Fruit fly (Drosophila melanogaster) whole organism, pupa: Measurements from ENCODE around the gene CG13126.

Source experiments
- CG10348 ChIP-seq: fragments of 200-800 bp; sonication (Bioruptor generic); IDR thresholded peaks from 2 replicates; pipeline ENCODE4 v1.3.6; 2022; ENCODE audit warnings: missing biosample characterization, missing genetic modification characterization
- CG12605 ChIP-seq: fragments of 200-800 bp; sonication (Bioruptor generic); IDR thresholded peaks from 2 replicates; pipeline ENCODE4 v1.3.6; 2022; ENCODE audit warnings: missing biosample characterization, missing genetic modification characterization
- CG13204 ChIP-seq: fragments of 200-800 bp; sonication (Bioruptor generic); optimal IDR thresholded peaks from 2 replicates; lab custom pipeline; 2018; ENCODE audit warnings: missing biosample characterization, mild to moderate bottlenecking, missing genetic modification characterization, moderate library complexity
- CG14655 ChIP-seq: fragments of 200-800 bp; sonication (Bioruptor generic); optimal IDR thresholded peaks from 3 replicates; lab custom pipeline; 2017; ENCODE audit warnings: mild to moderate bottlenecking, missing biosample characterization, missing genetic modification reagents, missing genetic modification characterization
- CG15710 ChIP-seq: fragments of 200-800 bp; sonication (Bioruptor generic); optimal IDR thresholded peaks from 2 replicates; lab custom pipeline; 2018; ENCODE audit warnings: missing biosample characterization, mild to moderate bottlenecking, missing genetic modification characterization, moderate library complexity
- CG17806 ChIP-seq: fragments of 200-800 bp; sonication (Bioruptor generic); optimal IDR thresholded peaks from 2 replicates; lab custom pipeline; 2018; ENCODE audit warnings: missing biosample characterization, mild to moderate bottlenecking, missing genetic modification characterization, moderate library complexity
- CG32121 ChIP-seq: fragments of 200-800 bp; sonication (Bioruptor generic); IDR thresholded peaks from 2 replicates; pipeline ENCODE4 v1.3.6; 2022; ENCODE audit warnings: missing biosample characterization, missing genetic modification characterization
- CG34367 ChIP-seq: fragments of 200-800 bp; sonication (Bioruptor generic); optimal IDR thresholded peaks from 2 replicates; lab custom pipeline; 2018; ENCODE audit warnings: missing biosample characterization, mild to moderate bottlenecking, missing genetic modification characterization
- CG4496 ChIP-seq: fragments of 200-800 bp; sonication (Bioruptor generic); IDR thresholded peaks from 3 replicates; pipeline ENCODE4 v1.3.6; 2022; ENCODE audit warnings: missing biosample characterization, missing genetic modification characterization
- CG8159 ChIP-seq: fragments of 200-800 bp; sonication (Bioruptor generic); optimal IDR thresholded peaks from 3 replicates; lab custom pipeline; 2018; ENCODE audit warnings: missing biosample characterization, mild to moderate bottlenecking, missing genetic modification characterization, moderate library complexity
- CG8301 ChIP-seq: fragments of 200-800 bp; sonication (Bioruptor generic); optimal IDR thresholded peaks from 2 replicates; lab custom pipeline; 2018; ENCODE audit warnings: missing biosample characterization, mild to moderate bottlenecking, missing genetic modification characterization
- CG9948 ChIP-seq: fragments of 200-800 bp; sonication (Bioruptor generic); optimal IDR thresholded peaks from 2 replicates; lab custom pipeline; 2018; ENCODE audit warnings: missing biosample characterization, mild to moderate bottlenecking, missing genetic modification characterization, moderate library complexity
- D1 ChIP-seq: fragments of 200-800 bp; sonication (Bioruptor generic); optimal IDR thresholded peaks from 2 replicates; lab custom pipeline; 2018; ENCODE audit warnings: missing biosample characterization, mild to moderate bottlenecking, missing genetic modification characterization, moderate library complexity
- EcR ChIP-seq: fragments of 200-800 bp; sonication (Bioruptor generic); optimal IDR thresholded peaks from 3 replicates; lab custom pipeline; 2019; ENCODE audit warnings: missing biosample characterization, missing genetic modification characterization, mild to moderate bottlenecking, moderate library complexity, missing genetic modification reagents
- Ets98B ChIP-seq: fragments of 200-800 bp; sonication (Bioruptor generic); IDR thresholded peaks from 2 replicates; pipeline ENCODE4 v1.3.6; 2022; ENCODE audit warnings: missing biosample characterization, missing genetic modification characterization
- Pif1A ChIP-seq: fragments of 200-800 bp; sonication (Bioruptor generic); optimal IDR thresholded peaks from 3 replicates; lab custom pipeline; 2016; ENCODE audit warnings: missing biosample characterization, missing genetic modification characterization
- Pif1B ChIP-seq: fragments of 200-800 bp; sonication (Bioruptor generic); optimal IDR thresholded peaks from 3 replicates; lab custom pipeline; 2016; ENCODE audit warnings: missing biosample characterization, missing genetic modification characterization
- Snoo ChIP-seq: fragments of 200-800 bp; sonication (Bioruptor generic); optimal IDR thresholded peaks from 3 replicates; lab custom pipeline; 2017; ENCODE audit warnings: missing biosample characterization, mild to moderate bottlenecking, missing genetic modification characterization, inconsistent platforms
- fd96Ca ChIP-seq: fragments of 200-800 bp; sonication (Bioruptor generic); IDR thresholded peaks from 3 replicates; pipeline ENCODE4 v1.3.6; 2022; ENCODE audit warnings: missing biosample characterization, missing genetic modification characterization
- gl ChIP-seq: fragments of 200-800 bp; sonication (Bioruptor generic); optimal IDR thresholded peaks from 2 replicates; lab custom pipeline; 2018; ENCODE audit warnings: missing biosample characterization, mild to moderate bottlenecking, missing genetic modification characterization
- rn ChIP-seq: fragments of 200-800 bp; sonication (Bioruptor generic); IDR thresholded peaks from 2 replicates; pipeline ENCODE4 v1.3.6; 2022; ENCODE audit warnings: missing biosample characterization, missing genetic modification characterization

CG13126 gene

DNA sequence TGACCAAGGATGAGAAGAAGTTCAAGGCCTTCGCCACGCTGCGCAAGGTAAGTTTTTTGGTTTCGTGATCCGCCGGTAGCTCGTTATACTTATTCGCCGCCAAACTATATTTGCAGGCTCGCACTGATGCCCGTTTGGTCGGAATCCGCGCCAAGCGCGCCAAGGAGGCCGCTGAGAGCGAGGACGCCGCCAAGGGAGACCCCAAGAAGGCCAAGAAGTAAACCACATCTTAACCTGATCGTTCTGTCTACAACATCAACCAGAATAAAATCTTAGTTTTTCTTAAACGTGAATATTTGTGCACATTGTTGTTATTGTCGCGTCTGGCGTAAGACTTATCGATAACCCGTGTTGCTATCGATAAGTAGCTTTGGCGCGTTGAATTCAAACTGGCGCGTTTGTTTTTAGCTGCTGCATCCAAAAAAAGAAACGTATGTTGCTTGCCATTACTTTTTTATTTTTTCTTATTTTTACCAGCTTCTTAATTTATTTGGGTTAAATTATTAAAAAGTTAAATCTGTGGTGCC, 14.3 kb upstream of the CG13126 start:
- TF ChIP-seq CG15710 (tag; lab: Kevin White, UChicago) (no peak), Pif1B (GFP tag; lab: Kevin White, UChicago) (no peak), D1 (tag; lab: Kevin White, UChicago) (no peak), rn (GFP tag; lab: Robert Waterston, UW) (no peak), CG34367 (tag; lab: Kevin White, UChicago) (no peak), CG9948 (tag; lab: Kevin White, UChicago) (no peak), Pif1A (no peak), EcR (GFP tag; lab: Kevin White, UChicago) (no peak), CG13204 (no peak), CG12605 (no peak), CG4496 (GFP tag; lab: Robert Waterston, UW) (no peak), CG17806 (tag; lab: Kevin White, UChicago) (no peak), Snoo (no peak), gl (tag; lab: Kevin White, UChicago) (no peak)

DNA sequence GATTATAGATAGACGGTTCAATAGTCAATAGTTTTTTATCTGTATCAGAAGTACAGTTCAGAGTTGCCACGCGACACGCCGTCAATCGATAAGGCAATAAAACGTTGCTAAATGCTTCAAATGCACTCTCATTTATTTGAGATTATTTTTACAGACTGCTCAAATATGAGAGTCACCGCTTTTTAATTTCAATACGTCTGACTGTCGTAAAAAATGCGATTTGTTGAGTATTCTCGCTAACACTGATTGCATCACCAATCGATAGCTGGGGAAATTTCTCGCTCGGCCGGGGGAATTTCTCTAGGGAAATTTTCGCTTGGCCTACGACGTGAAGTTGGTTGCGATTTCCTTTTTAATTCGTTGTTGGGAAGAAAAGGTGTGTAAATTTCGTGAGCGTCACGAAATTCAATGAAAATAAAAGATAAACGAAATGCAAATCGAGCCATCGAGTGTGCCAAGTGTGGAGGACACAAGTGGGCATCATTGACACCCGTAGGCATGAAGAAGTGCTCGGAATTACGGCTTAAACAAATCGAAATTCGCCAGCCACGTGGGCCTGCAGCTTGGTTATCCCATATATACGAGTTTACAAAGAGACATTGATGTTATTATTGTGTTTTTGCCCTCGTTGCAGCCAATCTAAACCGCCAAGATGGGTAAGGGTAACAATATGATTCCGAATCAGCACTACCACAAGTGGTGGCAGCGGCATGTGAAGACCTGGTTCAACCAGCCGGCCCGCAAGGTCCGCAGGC, 13.2 kb upstream of the CG13126 start, which contains the start of the genes Dref and RpL13:
TSS of gene Dref (minus strand) at position 247 of the 755 bp plus-strand sequence.
TSS of gene RpL13 (plus strand) at position 331 of the 755 bp plus-strand sequence.
- TF ChIP-seq CG17806 (tag; lab: Kevin White, UChicago) = peak; percentile 38
- TF ChIP-seq CG15710 (tag; lab: Kevin White, UChicago) = peak; percentile 74
- TF ChIP-seq CG12605 = peak; percentile 77
- peak; percentile 51 for TF ChIP-seq CG8301 (tag; lab: Kevin White, UChicago)
- TF ChIP-seq Snoo = peak; percentile 89
- TF ChIP-seq D1 (tag; lab: Kevin White, UChicago) = no peak
- no peak for TF ChIP-seq Pif1A
- peak; percentile 11 for TF ChIP-seq EcR (GFP tag; lab: Kevin White, UChicago)
- peak; percentile 49 for TF ChIP-seq Ets98B (GFP tag; lab: Robert Waterston, UW)
- TF ChIP-seq CG32121 = peak; percentile 35; the same call in 1 of the 2 replicates
- peak; percentile 76 for TF ChIP-seq CG34367 (tag; lab: Kevin White, UChicago)
- TF ChIP-seq CG9948 (tag; lab: Kevin White, UChicago) = peak; percentile 24
- TF ChIP-seq fd96Ca = peak; percentile 57
- TF ChIP-seq CG10348 (GFP tag; lab: Robert Waterston, UW) = no peak
- TF ChIP-seq Pif1B (GFP tag; lab: Kevin White, UChicago) = no peak
- no peak for TF ChIP-seq rn (GFP tag; lab: Robert Waterston, UW)
- peak; percentile 60 for TF ChIP-seq CG8159
- TF ChIP-seq CG4496 (GFP tag; lab: Robert Waterston, UW) = peak; percentile 86
- TF ChIP-seq gl (tag; lab: Kevin White, UChicago) = peak; percentile 78
- TF ChIP-seq CG13204 = no peak
- no peak for TF ChIP-seq CG14655 (GFP tag; lab: Kevin White, UChicago)

DNA sequence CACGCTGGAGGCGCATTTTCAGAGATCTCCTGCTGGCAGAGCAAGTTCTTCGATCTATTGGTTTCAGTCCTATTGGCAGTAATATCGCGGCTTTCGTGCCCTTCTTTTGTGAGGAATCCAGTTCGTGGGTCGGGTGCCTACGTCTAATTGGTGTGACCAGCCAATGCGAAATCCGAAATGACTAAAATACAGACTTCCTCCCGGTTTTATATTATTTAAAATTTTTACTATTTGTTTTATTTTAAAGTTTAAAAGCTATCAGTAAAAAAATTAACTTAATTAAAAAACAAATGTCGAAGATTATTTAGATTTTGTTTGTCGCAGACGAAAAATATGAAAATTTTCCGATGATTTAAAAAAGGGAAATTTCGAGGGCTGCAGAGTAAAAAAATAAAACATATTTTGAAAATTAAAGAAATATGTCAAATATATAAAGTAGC, 9.6 kb upstream of the CG13126 start, which contains the start of gene CG5850:
TSS of gene CG5850 (minus strand) at position 347 of the 440 bp plus-strand sequence.
- no peak for TF ChIP-seq CG15710 (tag; lab: Kevin White, UChicago)
- peak; percentile 7 for TF ChIP-seq CG8159
- peak; percentile 0 for TF ChIP-seq CG17806 (tag; lab: Kevin White, UChicago)

DNA sequence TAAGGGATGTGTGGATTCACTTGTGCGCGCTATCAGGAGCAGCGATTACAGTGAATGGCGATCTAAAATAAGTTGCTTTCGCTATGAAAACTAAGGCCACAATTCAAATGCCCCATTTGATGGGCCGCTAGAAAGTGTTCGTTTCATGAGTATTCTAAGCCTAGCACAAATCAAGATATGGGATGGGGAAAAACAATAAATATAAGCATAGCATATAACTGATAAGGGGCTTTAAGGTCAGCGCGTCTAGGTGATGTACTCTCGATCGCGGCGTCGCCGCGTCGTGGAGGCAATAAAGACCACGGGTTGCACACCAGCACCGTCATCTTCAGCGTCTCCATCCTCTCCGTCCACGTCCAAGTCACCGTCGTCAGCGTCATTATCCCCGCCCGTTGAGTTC, 6.8 kb upstream of the CG13126 start:
- TF ChIP-seq fd96Ca (no peak), CG17806 (tag; lab: Kevin White, UChicago) (no peak), EcR (GFP tag; lab: Kevin White, UChicago) (peak; percentile 47), CG10348 (GFP tag; lab: Robert Waterston, UW) (no peak), Ets98B (GFP tag; lab: Robert Waterston, UW) (no peak)

DNA sequence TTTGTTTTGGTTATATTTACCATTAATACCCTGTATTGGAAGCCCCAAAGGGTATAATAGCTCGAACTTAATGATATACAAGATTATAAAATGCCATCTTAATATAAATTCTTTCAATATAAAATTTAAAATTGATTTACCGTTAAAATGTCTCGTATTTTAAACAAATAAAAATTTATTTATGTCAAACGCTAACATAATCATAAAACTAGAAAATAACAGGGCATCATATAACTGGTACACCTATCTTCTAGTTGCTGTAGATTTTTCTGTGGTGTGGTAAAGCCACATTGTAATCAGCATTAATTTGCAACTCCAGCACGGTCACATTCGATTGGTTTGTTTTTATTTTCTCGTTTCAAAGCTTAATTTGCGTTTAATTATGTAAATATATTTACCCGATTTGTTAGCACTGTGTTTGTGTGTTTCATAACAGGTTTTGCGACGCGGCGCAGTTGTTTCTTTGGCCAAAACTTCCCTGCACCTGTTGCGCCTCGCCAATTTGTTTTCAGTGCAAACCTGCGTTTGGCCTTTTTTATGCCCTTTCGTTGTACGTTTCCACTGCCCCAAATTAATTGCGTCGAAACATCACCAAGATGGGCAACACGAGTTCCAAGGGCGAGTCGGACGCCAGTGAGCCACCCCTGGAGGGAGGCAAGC, 3.1 kb upstream of the CG13126 start, which contains the start of the genes CG4658 and CG5846:
TSS of gene CG4658 (plus strand) at position 140 of the 660 bp plus-strand sequence.
TSS of gene CG5846 (minus strand) at position 245 of the 660 bp plus-strand sequence.
- TF ChIP-seq CG34367 (tag; lab: Kevin White, UChicago) = peak; percentile 89
- peak; percentile 95 for TF ChIP-seq CG17806 (tag; lab: Kevin White, UChicago)
- peak; percentile 90 for TF ChIP-seq CG8301 (tag; lab: Kevin White, UChicago)
- peak; percentile 91 for TF ChIP-seq CG12605
- TF ChIP-seq Ets98B (GFP tag; lab: Robert Waterston, UW) = peak; percentile 89
- TF ChIP-seq CG10348 (GFP tag; lab: Robert Waterston, UW) = 0 out of 2 replicates have a peak, but pooled peaks have one; percentile 35
- TF ChIP-seq D1 (tag; lab: Kevin White, UChicago) = no peak
- TF ChIP-seq CG4496 (GFP tag; lab: Robert Waterston, UW) = peak; percentile 94
- TF ChIP-seq CG9948 (tag; lab: Kevin White, UChicago) = peak; percentile 94
- TF ChIP-seq Pif1A = no peak
- TF ChIP-seq Snoo = peak; percentile 87
- TF ChIP-seq rn (GFP tag; lab: Robert Waterston, UW) = peak; percentile 91
- peak; percentile 94 for TF ChIP-seq CG32121
- no peak for TF ChIP-seq fd96Ca
- TF ChIP-seq CG8159 = peak; percentile 95
- peak; percentile 90 for TF ChIP-seq CG15710 (tag; lab: Kevin White, UChicago)
- TF ChIP-seq EcR (GFP tag; lab: Kevin White, UChicago) = peak; percentile 32
- no peak for TF ChIP-seq Pif1B (GFP tag; lab: Kevin White, UChicago)
- peak; percentile 63 for TF ChIP-seq gl (tag; lab: Kevin White, UChicago)
- TF ChIP-seq CG13204 = no peak
- no peak for TF ChIP-seq CG14655 (GFP tag; lab: Kevin White, UChicago)
